Fruit fly (Drosophila melanogaster) whole organism, embryonic: ENCODE data around the gene Vav.

Source experiments
- ATbp ChIP-seq: fragments of 200-800 bp; sonication (Bioruptor generic); optimal IDR thresholded peaks from 2 replicates; lab custom pipeline; 2017; ENCODE audit warnings: missing biosample characterization, mild to moderate bottlenecking, missing genetic modification characterization, missing genetic modification reagents
- Ada2b ChIP-seq: fragments of 200-800 bp; sonication (Bioruptor generic); IDR thresholded peaks from 2 replicates; pipeline ENCODE4 v1.3.6; 2022; ENCODE audit warnings: missing biosample characterization, missing genetic modification characterization
- Bgb ChIP-seq: fragments of 200-800 bp; sonication (Bioruptor generic); IDR thresholded peaks from 2 replicates; pipeline ENCODE4 v1.3.6; 2022; ENCODE audit warnings: missing biosample characterization, missing genetic modification characterization; ENCODE audit not compliant: partially characterized antibody
- CG10543 ChIP-seq: fragments of 200-800 bp; sonication (Bioruptor generic); optimal IDR thresholded peaks from 3 replicates; lab custom pipeline; 2017; ENCODE audit warnings: missing biosample characterization, mild to moderate bottlenecking, missing genetic modification characterization, moderate library complexity
- CG10959 ChIP-seq: fragments of 200-800 bp; sonication (Bioruptor generic); IDR thresholded peaks from 2 replicates; pipeline ENCODE4 v1.3.6; 2022; ENCODE audit warnings: missing biosample characterization, missing genetic modification characterization
- CG12155 ChIP-seq: fragments of 200-800 bp; sonication (Bioruptor generic); optimal IDR thresholded peaks from 3 replicates; lab custom pipeline; 2016; ENCODE audit warnings: missing biosample characterization, missing genetic modification characterization
- CG13424 ChIP-seq: fragments of 200-800 bp; sonication (Bioruptor generic); optimal IDR thresholded peaks from 2 replicates; lab custom pipeline; 2019; ENCODE audit warnings: missing biosample characterization, mild to moderate bottlenecking, missing genetic modification characterization, moderate library complexity
- CG13894 ChIP-seq: fragments of 200-800 bp; sonication (Bioruptor generic); optimal IDR thresholded peaks from 3 replicates; lab custom pipeline; 2018; ENCODE audit warnings: missing biosample characterization, mild to moderate bottlenecking, missing genetic modification characterization, moderate library complexity
- CG14441 ChIP-seq: fragments of 200-800 bp; sonication (Bioruptor generic); IDR thresholded peaks from 2 replicates; pipeline ENCODE4 v1.3.6; 2022; ENCODE audit warnings: missing biosample characterization, missing genetic modification characterization
- CG1529 ChIP-seq: fragments of 200-800 bp; sonication (Bioruptor generic); optimal IDR thresholded peaks from 3 replicates; lab custom pipeline; 2018; ENCODE audit warnings: missing biosample characterization, missing genetic modification characterization
- CG1832 ChIP-seq: fragments of 200-800 bp; sonication (Bioruptor generic); optimal IDR thresholded peaks from 2 replicates; lab custom pipeline; 2017; ENCODE audit warnings: missing biosample characterization, mild to moderate bottlenecking, missing genetic modification characterization, inconsistent platforms
- CG31441 ChIP-seq: fragments of 200-800 bp; sonication (Bioruptor generic); IDR thresholded peaks from 2 replicates; pipeline ENCODE4 v1.3.6; 2022; ENCODE audit warnings: missing biosample characterization, missing genetic modification characterization
- CG3726 ChIP-seq: fragments of 200-800 bp; sonication (Bioruptor generic); IDR thresholded peaks from 3 replicates; pipeline ENCODE4, ENCODE4 v1.3.6; 2022; ENCODE audit warnings: missing biosample characterization, missing genetic modification characterization
- CG3847 ChIP-seq: fragments of 200-800 bp; sonication (Bioruptor generic); IDR thresholded peaks from 2 replicates; pipeline ENCODE4 v1.3.6; 2022; ENCODE audit warnings: missing biosample characterization, missing genetic modification characterization
- CG43689 ChIP-seq: fragments of 200-800 bp; sonication (Bioruptor generic); IDR thresholded peaks from 2 replicates; pipeline ENCODE4 v1.3.6; 2022; ENCODE audit warnings: missing biosample characterization, missing genetic modification characterization
- CG6791 ChIP-seq: fragments of 200-800 bp; sonication (Bioruptor generic); IDR thresholded peaks from 3 replicates; pipeline ENCODE4 v1.3.6; 2022; ENCODE audit warnings: missing biosample characterization, missing genetic modification characterization; ENCODE audit not compliant: partially characterized antibody
- CG6813 ChIP-seq: fragments of 200-800 bp; sonication (Bioruptor generic); optimal IDR thresholded peaks from 2 replicates; lab custom pipeline; 2017; ENCODE audit warnings: missing biosample characterization, missing genetic modification characterization, mild to moderate bottlenecking, moderate library complexity, missing genetic modification reagents
- CG7987 ChIP-seq: fragments of 200-800 bp; sonication (Bioruptor generic); optimal IDR thresholded peaks from 2 replicates; lab custom pipeline; 2018; ENCODE audit warnings: missing biosample characterization, mild to moderate bottlenecking, missing genetic modification characterization, moderate library complexity
- CG8388 ChIP-seq: fragments of 200-800 bp; sonication (Bioruptor generic); optimal IDR thresholded peaks from 2 replicates; lab custom pipeline; 2019; ENCODE audit warnings: missing biosample characterization, mild to moderate bottlenecking, missing genetic modification characterization, moderate library complexity
- CG9437 ChIP-seq: fragments of 200-800 bp; sonication (Bioruptor generic); optimal IDR thresholded peaks from 2 replicates; lab custom pipeline; 2018; ENCODE audit warnings: missing biosample characterization, mild to moderate bottlenecking, missing genetic modification characterization
- Dip2 ChIP-seq: fragments of 200-800 bp; sonication (Bioruptor generic); IDR thresholded peaks from 2 replicates; pipeline ENCODE4 v1.3.6; 2022; ENCODE audit warnings: missing biosample characterization, missing genetic modification characterization
- Gug ChIP-seq: fragments of 200-800 bp; sonication (Bioruptor generic); IDR thresholded peaks from 4 replicates; pipeline ENCODE4 v1.3.6; 2022; ENCODE audit warnings: missing biosample characterization, missing genetic modification characterization
- H15 ChIP-seq: fragments of 200-800 bp; sonication (Bioruptor generic); IDR thresholded peaks from 3 replicates; pipeline ENCODE4 v1.3.6; 2022; ENCODE audit warnings: missing biosample characterization, missing genetic modification characterization
- Hr39 ChIP-seq: fragments of >200 bp; optimal IDR thresholded peaks from 2 replicates; lab custom pipeline; 2017
- Hr51 ChIP-seq, 2 experiments: fragments of 200-800 bp; sonication (Bioruptor generic); optimal IDR thresholded peaks; 2 replicates in 1 of 2; 3 replicates in 1 of 2; lab custom pipeline; 2016 to 2018; ENCODE audit warnings: missing biosample characterization in 2 of 2, missing genetic modification characterization in 2 of 2, mild to moderate bottlenecking in 1 of 2, moderate library complexity in 1 of 2
- Lhr ChIP-seq: fragments of 200-800 bp; sonication (Bioruptor generic); optimal IDR thresholded peaks from 3 replicates; lab custom pipeline; 2017; ENCODE audit warnings: mild to moderate bottlenecking, missing biosample characterization, missing genetic modification reagents, missing genetic modification characterization
- Meics ChIP-seq: fragments of 200-800 bp; sonication (Bioruptor generic); optimal IDR thresholded peaks from 2 replicates; lab custom pipeline; 2017; ENCODE audit warnings: missing biosample characterization, mild to moderate bottlenecking, missing genetic modification characterization
- Nf-YC ChIP-seq: fragments of 200-800 bp; optimal IDR thresholded peaks from 3 replicates; lab custom pipeline; 2019; ENCODE audit warnings: missing biosample characterization, mild to moderate bottlenecking, missing genetic modification characterization, moderate library complexity
- Sry-δ ChIP-seq: fragments of 200-800 bp; sonication (Bioruptor generic); optimal IDR thresholded peaks from 2 replicates; lab custom pipeline; 2016; ENCODE audit warnings: missing biosample characterization, missing genetic modification characterization
- Ssrp ChIP-seq: fragments of 200-800 bp; sonication (Bioruptor generic); optimal IDR thresholded peaks from 2 replicates; lab custom pipeline; 2018; ENCODE audit warnings: missing biosample characterization, mild to moderate bottlenecking, missing genetic modification characterization, moderate library complexity
- Tbp ChIP-seq: fragments of >200 bp; optimal IDR thresholded peaks from 2 replicates; lab custom pipeline; 2018; ENCODE audit warnings: missing biosample characterization, missing genetic modification characterization
- Trl ChIP-seq, 3 experiments: fragments of >200 bp in 2 of 3; fragments of 200-800 bp in 1 of 3; sonication (Bioruptor generic) in 1 of 3; optimal IDR thresholded peaks; 2 replicates in 1 of 3; 3 replicates in 2 of 3; lab custom pipeline; 2016 to 2017; ENCODE audit warnings: missing biosample characterization in 1 of 3, missing genetic modification characterization in 1 of 3
- YL-1 ChIP-seq: fragments of 200-800 bp; sonication (Bioruptor generic); optimal IDR thresholded peaks from 3 replicates; lab custom pipeline; 2017; ENCODE audit warnings: missing biosample characterization, mild to moderate bottlenecking, missing genetic modification characterization
- ara ChIP-seq: fragments of 200-800 bp; sonication (Bioruptor generic); IDR thresholded peaks from 2 replicates; pipeline ENCODE4 v1.3.6; 2022; ENCODE audit warnings: missing biosample characterization, missing genetic modification characterization
- ase ChIP-seq: fragments of 200-800 bp; sonication (Bioruptor generic); IDR thresholded peaks from 3 replicates; pipeline ENCODE4 v1.3.6; 2022; ENCODE audit warnings: missing biosample characterization, missing genetic modification characterization
- cato ChIP-seq: fragments of 200-800 bp; sonication (Bioruptor generic); optimal IDR thresholded peaks from 2 replicates; lab custom pipeline; 2016; ENCODE audit warnings: missing biosample characterization, missing genetic modification characterization, borderline replicate concordance
- dati ChIP-seq: fragments of 200-800 bp; sonication (Bioruptor generic); IDR thresholded peaks from 2 replicates; pipeline ENCODE4 v1.3.6; 2022; ENCODE audit warnings: missing biosample characterization, missing genetic modification characterization
- hb ChIP-seq: fragments of 200-800 bp; sonication (Bioruptor generic); IDR thresholded peaks from 3 replicates; pipeline ENCODE4 v1.3.6; 2022; ENCODE audit warnings: missing biosample characterization, missing genetic modification characterization; ENCODE audit not compliant: partially characterized antibody
- her ChIP-seq: fragments of 200-800 bp; sonication (Bioruptor generic); optimal IDR thresholded peaks from 2 replicates; lab custom pipeline; 2016; ENCODE audit warnings: missing biosample characterization, missing genetic modification characterization
- nau ChIP-seq: fragments of 200-800 bp; sonication (Bioruptor generic); optimal IDR thresholded peaks from 3 replicates; lab custom pipeline; 2017; ENCODE audit warnings: missing biosample characterization, mild to moderate bottlenecking, missing genetic modification characterization, missing genetic modification reagents
- nom ChIP-seq: fragments of 200-800 bp; sonication (Bioruptor generic); optimal IDR thresholded peaks from 2 replicates; lab custom pipeline; 2017; ENCODE audit warnings: missing biosample characterization, missing genetic modification characterization, mild to moderate bottlenecking, moderate library complexity, missing genetic modification reagents
- pho ChIP-seq: fragments of 200-800 bp; sonication (Bioruptor generic); optimal IDR thresholded peaks from 2 replicates; lab custom pipeline; 2016; ENCODE audit warnings: missing biosample characterization, missing genetic modification characterization
- sim ChIP-seq: fragments of 200-800 bp; sonication (Bioruptor generic); IDR thresholded peaks from 2 replicates; pipeline ENCODE4 v1.3.6; 2022; ENCODE audit warnings: missing biosample characterization, missing genetic modification characterization
- sima ChIP-seq: fragments of 200-800 bp; sonication (Bioruptor generic); optimal IDR thresholded peaks from 2 replicates; lab custom pipeline; 2016; ENCODE audit warnings: missing biosample characterization, missing genetic modification characterization
- slp2 ChIP-seq: fragments of 200-800 bp; sonication (Bioruptor generic); optimal IDR thresholded peaks from 2 replicates; lab custom pipeline; 2016; ENCODE audit warnings: missing biosample characterization, missing genetic modification characterization
- tin ChIP-seq: fragments of 200-800 bp; sonication (Bioruptor generic); optimal IDR thresholded peaks from 3 replicates; lab custom pipeline; 2016; ENCODE audit warnings: missing biosample characterization, missing genetic modification characterization
- unc-4 ChIP-seq: fragments of 200-800 bp; sonication (Bioruptor generic); IDR thresholded peaks from 2 replicates; pipeline ENCODE4 v1.3.6; 2022; ENCODE audit warnings: missing biosample characterization, missing genetic modification characterization; ENCODE audit not compliant: partially characterized antibody
- vvl ChIP-seq: fragments of 200-800 bp; sonication (Bioruptor generic); IDR thresholded peaks from 2 replicates; pipeline ENCODE4 v1.3.6; 2022; ENCODE audit warnings: missing biosample characterization, missing genetic modification characterization
- zf30C ChIP-seq: fragments of 200-800 bp; sonication (Bioruptor generic); optimal IDR thresholded peaks from 3 replicates; lab custom pipeline; 2018; ENCODE audit warnings: missing biosample characterization, mild to moderate bottlenecking, missing genetic modification characterization

The Vav gene

DNA sequence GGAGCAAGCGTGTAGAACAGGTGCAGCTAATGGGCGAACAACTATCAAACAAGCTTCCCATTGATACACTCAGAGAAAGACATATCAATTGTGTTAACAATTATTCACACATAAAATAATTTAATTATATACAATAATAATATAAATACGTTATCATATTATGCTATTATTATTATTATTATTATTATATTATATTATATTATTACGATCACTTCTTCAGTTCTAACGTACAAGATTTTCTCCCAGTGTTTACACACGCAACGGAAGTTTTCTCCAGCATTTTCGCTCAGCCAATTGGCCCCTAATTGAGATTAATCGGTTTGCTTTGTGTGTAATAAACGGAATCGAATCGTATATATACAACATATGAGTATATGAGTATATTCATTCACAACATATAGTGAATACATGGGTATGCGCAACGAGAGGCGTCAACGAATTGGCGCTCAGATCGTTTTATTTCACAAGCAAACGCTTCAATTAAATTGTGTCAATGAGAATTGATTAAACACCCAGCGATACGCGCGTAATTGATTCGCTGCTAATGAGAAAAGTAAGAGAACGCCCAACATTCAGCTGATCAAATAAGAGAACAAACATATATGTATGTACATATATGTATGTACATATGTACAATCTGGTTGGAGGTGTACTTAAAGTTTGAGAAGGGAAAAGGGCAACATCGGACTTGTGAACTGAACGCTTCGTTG lies 55.6 kb downstream of the Vav start (continued):
- TF ChIP-seq nau (GFP tag; lab: Kevin White, UChicago) (no peak), sima (GFP tag; lab: Kevin White, UChicago) (no peak), ase (no peak), CG1832 (no peak), pho (GFP tag; lab: Kevin White, UChicago) (no peak), Dip2 (no peak), CG31441 (GFP tag; lab: Robert Waterston, UW) (peak; percentile 78), nom (GFP tag; lab: Kevin White, UChicago) (peak; percentile 19), ATbp (GFP tag; lab: Kevin White, UChicago) (peak; percentile 3), YL-1 (no peak), zf30C (peak; percentile 52), Tbp (GFP tag; lab: Kevin White, UChicago) (no peak), CG6813 (GFP tag; lab: Kevin White, UChicago) (peak; percentile 58), CG13894 (tag; lab: Kevin White, UChicago) (peak; percentile 43), CG1529 (peak; percentile 36), CG9437 (GFP tag; lab: Kevin White, UChicago) (peak; percentile 32), tin (GFP tag; lab: Kevin White, UChicago) (peak; percentile 0), ara (peak; percentile 32; the same call in 1 of the 2 replicates), Ada2b (GFP tag; lab: Robert Waterston, UW) (peak; percentile 59), Trl (optimal IDR thresholded peaks at IDR 0.05; lab: Kevin White, UChicago) (no peak), Trl (GFP tag; optimal IDR thresholded peaks at IDR 0.05; lab: Kevin White, UChicago) (no peak), CG13424 (peak; percentile 69), cato (no peak), Bgb (GFP tag; lab: Robert Waterston, UW) (no peak), CG12155 (peak; percentile 51), CG8388 (GFP tag; lab: Kevin White, UChicago) (peak; percentile 70), CG43689 (GFP tag; lab: Robert Waterston, UW) (no peak), dati (no peak), her (GFP tag; lab: Kevin White, UChicago) (no peak), CG14441 (GFP tag; lab: Robert Waterston, UW) (peak; percentile 19; the same call in 1 of the 2 replicates), sim (GFP tag; lab: Robert Waterston, UW) (no peak), Lhr (GFP tag; lab: Kevin White, UChicago) (no peak), Gug (no peak), Nf-YC (tag; lab: Kevin White, UChicago) (peak; percentile 41), Hr51 (GFP tag; optimal IDR thresholded peaks at IDR 0.05; lab: Kevin White, UChicago) (peak in 1 of 2 experiments; percentile 80), CG3726 (GFP tag; lab: Robert Waterston, UW) (no peak), CG10959 (no peak), Sry-δ (no peak), hb (GFP tag; lab: Robert Waterston, UW) (no peak), vvl (peak; percentile 71), CG3847 (GFP tag; lab: Robert Waterston, UW) (peak; percentile 41), H15 (GFP tag; lab: Robert Waterston, UW) (no peak), unc-4 (GFP tag; lab: Robert Waterston, UW) (no peak), CG10543 (GFP tag; lab: Kevin White, UChicago) (peak; percentile 34), CG7987 (GFP tag; lab: Kevin White, UChicago) (no peak), CG6791 (GFP tag; lab: Robert Waterston, UW) (no peak), Hr39 (no peak), Meics (GFP tag; lab: Kevin White, UChicago) (peak; percentile 73), slp2 (GFP tag; lab: Kevin White, UChicago) (no peak), Ssrp (peak; percentile 54)
